Fruit fly (Drosophila melanogaster) Kc167 (cell line): Measurements from ENCODE around the gene Npc2h.

ENCODE experiments used
- Myc ChIP-seq: fragments of >200 bp; optimal IDR thresholded peaks from 2 replicates; lab custom pipeline; 2017; ENCODE audit warnings: missing external identifiers
- h ChIP-seq: fragments of >200 bp; optimal IDR thresholded peaks from 3 replicates; lab custom pipeline; 2018; ENCODE audit warnings: missing external identifiers
- psq ChIP-seq: fragments of >200 bp; optimal IDR thresholded peaks from 2 replicates; lab custom pipeline; 2017; ENCODE audit warnings: missing external identifiers
- ttk ChIP-seq: sonication (Bioruptor generic); optimal IDR thresholded peaks from 2 replicates; lab custom pipeline; 2017; ENCODE audit warnings: missing external identifiers

dm6 chr3R:30756191-30756590 is 10.1 kb upstream of the Npc2h start:
- TF ChIP-seq ttk (lab: Kevin White, UChicago) (no peak), Myc (lab: Kevin White, UChicago) (no peak), h (no peak), psq (lab: Kevin White, UChicago) (no peak)
